Worm (Caenorhabditis elegans) whole organism, early embryonic: ENCODE data around the gene F08F3.8.

Experiments used
- B0310.2 ChIP-seq: sonication (generic microtip); optimal IDR thresholded peaks from 2 replicates; lab custom pipeline; 2016; ENCODE audit warnings: mild to moderate bottlenecking, missing genetic modification characterization, missing compliant biosample characterization
- aly-1 ChIP-seq: sonication (generic microtip); optimal IDR thresholded peaks from 2 replicates; lab custom pipeline; 2016; ENCODE audit warnings: missing genetic modification characterization, missing compliant biosample characterization
- ama-1 ChIP-seq: fragments of 150-350 bp; optimal IDR thresholded peaks from 2 replicates; lab custom pipeline; 2014
- ceh-13 ChIP-seq: fragments of 200-800 bp; sonication (Bioruptor generic); optimal IDR thresholded peaks from 2 replicates; lab custom pipeline; 2018; ENCODE audit warnings: mild to moderate bottlenecking, missing genetic modification characterization, missing compliant biosample characterization
- ets-7 ChIP-seq: sonication (generic microtip); optimal IDR thresholded peaks from 2 replicates; lab custom pipeline; 2016; ENCODE audit warnings: missing genotype, missing genetic modification characterization, missing compliant biosample characterization
- flt-1 ChIP-seq: fragments of 200-800 bp; sonication (Bioruptor generic); IDR thresholded peaks from 2 replicates; pipeline ENCODE4 v1.3.6; 2022; ENCODE audit warnings: missing genetic modification characterization, missing compliant biosample characterization
- hmbx-1 ChIP-seq: sonication (generic microtip); optimal IDR thresholded peaks from 2 replicates; lab custom pipeline; 2016; ENCODE audit warnings: mild to moderate bottlenecking, missing genetic modification characterization, missing compliant biosample characterization
- hmg-4 ChIP-seq: fragments of 200-800 bp; sonication (Bioruptor generic); optimal IDR thresholded peaks from 2 replicates; lab custom pipeline; 2018; ENCODE audit warnings: mild to moderate bottlenecking, missing genetic modification characterization, missing compliant biosample characterization
- hnd-1 ChIP-seq: sonication (generic microtip); optimal IDR thresholded peaks from 2 replicates; lab custom pipeline; 2016; ENCODE audit warnings: missing genetic modification characterization, missing compliant biosample characterization
- tbx-11 ChIP-seq: fragments of 200-800 bp; sonication (Bioruptor generic); IDR thresholded peaks from 2 replicates; pipeline ENCODE4 v1.3.6; 2022; ENCODE audit warnings: missing genetic modification characterization, missing compliant biosample characterization
- tbx-37 ChIP-seq: fragments of 200-800 bp; sonication (Bioruptor generic); conservative IDR thresholded peaks from 2 replicates; pipeline ENCODE4 v1.3.6; 2022; ENCODE audit warnings: missing genetic modification reagents, missing genetic modification characterization, missing compliant biosample characterization
- tra-4 ChIP-seq: sonication (generic microtip); optimal IDR thresholded peaks from 2 replicates; lab custom pipeline; 2017; ENCODE audit warnings: missing genetic modification characterization, missing compliant biosample characterization

- TF ChIP-seq ama-1 (lab: Kevin White, UChicago), result no peak
- no peak for TF ChIP-seq B0310.2 (tag; lab: Kevin White, UChicago)
- no peak for TF ChIP-seq aly-1 (tag; lab: Kevin White, UChicago)
- no peak for TF ChIP-seq ceh-13 (GFP tag; lab: Kevin White, UChicago)
- TF ChIP-seq flt-1 (GFP tag; lab: Robert Waterston, UW), result no peak
- TF ChIP-seq tra-4, result no peak
- TF ChIP-seq tbx-37, result no peak
- TF ChIP-seq hnd-1 (tag; lab: Kevin White, UChicago), result no peak
- TF ChIP-seq ets-7, result no peak
- TF ChIP-seq hmg-4 (GFP tag; lab: Kevin White, UChicago), result no peak
- TF ChIP-seq tbx-11 (GFP tag; lab: Robert Waterston, UW), result no peak
- TF ChIP-seq hmbx-1, result no peak
Observed at ce11 chrV:5385914-5386493, 46.4 kb downstream of the F08F3.8 start, which contains the start of gene C35A11.2.
